Fruit fly (Drosophila melanogaster): Measurements from ENCODE around the gene CG46281.

Gene CG46281

DNA sequence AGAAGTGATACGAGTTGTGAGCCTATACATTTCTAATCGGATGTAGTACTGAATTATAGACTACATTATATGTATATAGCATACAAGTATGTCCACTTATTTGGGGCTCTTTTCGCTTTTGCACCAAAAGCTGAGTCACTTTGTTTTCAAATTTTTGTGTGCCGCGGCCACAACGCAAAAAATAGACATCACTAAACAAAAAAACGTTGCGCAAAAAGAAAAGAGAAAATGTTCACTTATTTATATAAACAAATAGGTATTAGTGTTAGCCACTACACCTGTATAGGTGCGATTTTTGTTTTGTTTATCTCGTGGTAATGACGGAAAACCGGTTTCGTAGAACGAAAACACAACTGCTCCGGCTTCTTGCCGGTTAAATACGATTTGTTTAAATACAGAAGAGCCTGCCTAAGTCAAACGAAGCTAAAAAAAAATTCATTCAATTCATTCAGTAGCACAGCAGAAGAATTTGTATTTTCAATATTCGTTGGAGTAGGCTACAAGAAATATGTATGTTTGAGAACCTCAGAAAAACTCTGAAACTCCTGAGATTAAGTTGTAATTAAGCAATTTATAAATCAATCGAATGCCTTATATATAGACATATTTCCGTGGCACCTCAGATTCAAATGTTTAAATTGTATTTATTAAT is 47.0 kb downstream of the CG46281 start (continued):
- TF ChIP-seq CG10543 (GFP tag; optimal IDR thresholded peaks at IDR 0.05) (peak; percentile 29), Med (GFP tag) (no peak), slbo (GFP tag; IDR thresholded peaks at IDR 0.05) (peak; percentile 60), Rfx (GFP tag; IDR thresholded peaks at IDR 0.05) (peak; percentile 49), CG32532 (GFP tag; IDR thresholded peaks at IDR 0.05) (peak; percentile 41; the same call in 1 of the 2 replicates), tll (GFP tag; optimal IDR thresholded peaks at IDR 0.05) (no peak), row (GFP tag; IDR thresholded peaks at IDR 0.05) (peak; percentile 55; the same call in 2 of the 3 replicates), mirr (GFP tag; optimal IDR thresholded peaks at IDR 0.05) (peak; percentile 12), chinmo (GFP tag; IDR thresholded peaks at IDR 0.05; ENCODE audit: partially characterized antibody) (peak; percentile 51; the same call in 1 of the 4 replicates), CG32767 (GFP tag; IDR thresholded peaks at IDR 0.05) (no peak), grau (tag; optimal IDR thresholded peaks at IDR 0.05) (peak; percentile 96), emc (GFP tag; optimal IDR thresholded peaks at IDR 0.05) (no peak), gem (tag; optimal IDR thresholded peaks at IDR 0.05) (peak; percentile 30), otp (GFP tag; IDR thresholded peaks at IDR 0.05) (0 out of 3 replicates have a peak, but pooled peaks have one; percentile 16), CG9932 (GFP tag; IDR thresholded peaks at IDR 0.05) (peak; percentile 51; the same call in 1 of the 2 replicates), ind (GFP tag; optimal IDR thresholded peaks at IDR 0.05) (no peak), amos (GFP tag; IDR thresholded peaks at IDR 0.05; ENCODE audit: partially characterized antibody) (peak; percentile 8; the same call in 1 of the 2 replicates), CG12391 (tag; optimal IDR thresholded peaks at IDR 0.05) (peak; percentile 13), CG13624 (GFP tag; optimal IDR thresholded peaks at IDR 0.05) (peak; percentile 39), lbe (GFP tag; optimal IDR thresholded peaks at IDR 0.05) (no peak), exex (tag; optimal IDR thresholded peaks at IDR 0.05) (peak; percentile 37), cg (GFP tag; optimal IDR thresholded peaks at IDR 0.05) (peak; percentile 64), sens (GFP tag) (peak; percentile 61), CG11696 (GFP tag; IDR thresholded peaks at IDR 0.05) (0 out of 2 replicates have a peak, but pooled peaks have one; percentile 4)

DNA sequence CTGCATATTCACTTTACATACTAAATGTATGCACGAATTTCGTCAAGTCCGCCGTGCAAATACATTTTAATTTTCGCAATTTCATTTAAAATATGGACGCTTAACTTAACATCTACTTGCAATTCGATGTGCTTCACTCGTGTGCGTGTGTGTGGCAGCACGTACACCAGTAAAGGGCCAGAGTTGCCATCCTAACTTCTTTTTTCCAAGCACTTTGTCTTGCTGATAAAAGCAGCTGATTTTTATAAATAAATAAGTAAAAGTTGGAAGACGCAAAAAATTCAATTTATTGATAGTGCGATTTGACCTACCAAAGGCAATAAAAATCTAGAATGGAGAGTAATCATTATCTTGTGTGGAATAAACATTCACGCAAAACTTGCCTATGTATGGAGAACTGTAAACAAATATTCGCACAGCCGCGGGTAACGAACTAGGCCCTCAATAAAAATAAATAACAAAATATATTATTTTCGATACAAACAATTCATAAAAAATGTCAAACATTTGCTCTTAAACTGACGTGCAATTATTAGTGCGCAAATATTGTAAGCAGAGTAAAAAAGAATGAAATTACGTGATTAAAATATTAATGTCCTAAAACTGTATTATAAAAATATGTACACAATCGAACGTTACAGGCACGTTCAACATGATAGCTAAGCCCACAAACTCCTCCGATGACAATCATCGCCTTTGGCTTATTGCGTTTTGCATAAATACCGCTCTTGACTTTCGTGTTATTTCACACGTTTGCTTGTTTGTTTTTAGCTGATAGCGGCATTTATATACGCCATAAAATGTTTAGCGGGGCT is 47.7 kb downstream of the CG46281 start:
- peak; percentile 71 for TF ChIP-seq HHEX (GFP tag; optimal IDR thresholded peaks at IDR 0.05)
- peak; percentile 91 for TF ChIP-seq sd (tag; optimal IDR thresholded peaks at IDR 0.05)
- TF ChIP-seq Sin3A (optimal IDR thresholded peaks at IDR 0.05): no peak
- peak; percentile 63 for TF ChIP-seq CG2712 (tag; optimal IDR thresholded peaks at IDR 0.05)
- peak; percentile 3 for TF ChIP-seq sqz (GFP tag; optimal IDR thresholded peaks at IDR 0.05)
- TF ChIP-seq bigmax (GFP tag; optimal IDR thresholded peaks at IDR 0.05): no peak
- peak; percentile 37 for TF ChIP-seq Lhr (GFP tag; optimal IDR thresholded peaks at IDR 0.05)
- TF ChIP-seq al (GFP tag; IDR thresholded peaks at IDR 0.05): peak; percentile 45; the same call in 1 of the 2 replicates
- TF ChIP-seq trem (tag; optimal IDR thresholded peaks at IDR 0.05): peak; percentile 14
- TF ChIP-seq CG10979 (tag; optimal IDR thresholded peaks at IDR 0.05): peak; percentile 57
- peak; percentile 27 for TF ChIP-seq tap (tag; optimal IDR thresholded peaks at IDR 0.05)
- 0 out of 3 replicates have a peak, but pooled peaks have one; percentile 25 for TF ChIP-seq otp (GFP tag; IDR thresholded peaks at IDR 0.05)
- TF ChIP-seq CG2678 (tag; optimal IDR thresholded peaks at IDR 0.05): peak; percentile 89
- TF ChIP-seq nau (GFP tag; optimal IDR thresholded peaks at IDR 0.05): no peak
- peak; percentile 29 for TF ChIP-seq ab (GFP tag; optimal IDR thresholded peaks at IDR 0.05)
- TF ChIP-seq CG13775 (GFP tag; optimal IDR thresholded peaks at IDR 0.05): peak; percentile 77
- TF ChIP-seq cwo (GFP tag; optimal IDR thresholded peaks at IDR 0.05): peak; percentile 71
- TF ChIP-seq CG2116 (GFP tag; optimal IDR thresholded peaks at IDR 0.05): no peak
- TF ChIP-seq HLH3B (GFP tag; IDR thresholded peaks at IDR 0.05): peak; percentile 50
- TF ChIP-seq CG6813 (GFP tag; optimal IDR thresholded peaks at IDR 0.05): peak; percentile 74
- TF ChIP-seq CG4617 (GFP tag; optimal IDR thresholded peaks at IDR 0.05; ENCODE audit: borderline replicate concordance): no peak
- TF ChIP-seq gce (GFP tag; IDR thresholded peaks at IDR 0.05): no peak; the same call in 2 of the 3 replicates
- no peak for TF ChIP-seq Adf1 (GFP tag; IDR thresholded peaks at IDR 0.05)
- no peak for TF ChIP-seq CG4854 (GFP tag; optimal IDR thresholded peaks at IDR 0.05)

Data from whole organism, embryonic.